Worm (Caenorhabditis elegans) whole organism, L1 larva: Measurements from ENCODE around the gene emb-5.

Experiments used
- C04F5.9 ChIP-seq: sonication (generic microtip); optimal IDR thresholded peaks from 2 replicates; lab custom pipeline; 2016; ENCODE audit warnings: missing genetic modification characterization, missing compliant biosample characterization
- C16A3.4 ChIP-seq: fragments of 150-350 bp; optimal IDR thresholded peaks from 2 replicates; lab custom pipeline; 2014; ENCODE audit warnings: missing biosample characterization, missing genetic modification characterization
- aha-1 ChIP-seq: fragments of 150-350 bp; optimal IDR thresholded peaks from 2 replicates; lab custom pipeline; 2014; ENCODE audit warnings: missing biosample characterization, missing genetic modification characterization
- aly-2 ChIP-seq: fragments of 150-350 bp; optimal IDR thresholded peaks from 2 replicates; lab custom pipeline; 2014; ENCODE audit warnings: missing biosample characterization, missing genetic modification characterization
- ceh-63 ChIP-seq: fragments of 200-800 bp; sonication (Bioruptor generic); optimal IDR thresholded peaks from 2 replicates; lab custom pipeline; 2018; ENCODE audit warnings: mild to moderate bottlenecking, missing genetic modification characterization, missing compliant biosample characterization
- ceh-8 ChIP-seq: fragments of 200-800 bp; sonication (Bioruptor generic); optimal IDR thresholded peaks from 2 replicates; lab custom pipeline; 2018; ENCODE audit warnings: mild to moderate bottlenecking, missing genetic modification characterization, moderate library complexity, missing compliant biosample characterization
- ceh-82 ChIP-seq, 3 experiments: fragments of 150-350 bp in 1 of 3; sonication (generic microtip) in 2 of 3; optimal IDR thresholded peaks; 2 replicates each; lab custom pipeline; 2014 to 2017; ENCODE audit warnings: missing biosample characterization in 3 of 3, missing genetic modification characterization in 3 of 3
- ceh-88 ChIP-seq: fragments of 200-800 bp; sonication (Bioruptor generic); IDR thresholded peaks from 2 replicates; pipeline ENCODE4 v1.3.6; 2022; ENCODE audit warnings: missing genetic modification characterization, missing compliant biosample characterization
- ceh-90 ChIP-seq: sonication (generic microtip); optimal IDR thresholded peaks from 2 replicates; lab custom pipeline; 2016; ENCODE audit warnings: missing genetic modification characterization, missing compliant biosample characterization
- ces-1 ChIP-seq: fragments of 150-350 bp; optimal IDR thresholded peaks from 2 replicates; lab custom pipeline; 2014; ENCODE audit warnings: missing biosample characterization, missing genetic modification reagents, missing genetic modification characterization
- dpl-1 ChIP-seq, 3 experiments: fragments of 150-350 bp in 2 of 3; sonication (generic microtip) in 1 of 3; optimal IDR thresholded peaks; 2 replicates each; lab custom pipeline; 2014 to 2017; ENCODE audit warnings: missing biosample characterization in 3 of 3, missing genetic modification characterization in 3 of 3, missing genetic modification reagents in 3 of 3
- efl-1 ChIP-seq, 4 experiments: fragments of 150-350 bp; optimal IDR thresholded peaks in 3 of 4; peaks in 1 of 4; 1 replicate in 1 of 4; 2 replicates in 3 of 4; lab custom pipeline; 2014; ENCODE audit warnings: missing biosample characterization in 2 of 4, missing genetic modification characterization in 2 of 4, missing genetic modification reagents in 2 of 4
- efl-3 ChIP-seq: fragments of 200-800 bp; sonication (Bioruptor generic); optimal IDR thresholded peaks from 2 replicates; lab custom pipeline; 2018; ENCODE audit warnings: mild to moderate bottlenecking, missing genetic modification characterization, missing compliant biosample characterization
- egl-13 ChIP-seq: sonication (generic microtip); optimal IDR thresholded peaks from 2 replicates; lab custom pipeline; 2016; ENCODE audit warnings: missing genotype, missing genetic modification reagents, missing genetic modification characterization, missing compliant biosample characterization
- elt-3 ChIP-seq, 6 experiments: fragments of 150-350 bp in 1 of 6; sonication (generic microtip); optimal IDR thresholded peaks; 2 replicates each; lab custom pipeline; 2017 to 2018; ENCODE audit warnings: missing biosample characterization in 6 of 6, missing genetic modification characterization in 6 of 6, inconsistent platforms in 1 of 6
- ets-5 ChIP-seq: fragments of 200-800 bp; sonication (Bioruptor generic); IDR thresholded peaks from 2 replicates; pipeline ENCODE4 v1.3.6; 2022; ENCODE audit warnings: missing genetic modification characterization, missing compliant biosample characterization
- fkh-4 ChIP-seq: sonication (generic microtip); optimal IDR thresholded peaks from 2 replicates; lab custom pipeline; 2016; ENCODE audit warnings: missing compliant biosample characterization, missing genetic modification characterization, borderline replicate concordance
- fkh-8 ChIP-seq: sonication (generic microtip); optimal IDR thresholded peaks from 2 replicates; lab custom pipeline; 2016; ENCODE audit warnings: mild to moderate bottlenecking, missing genetic modification characterization, missing compliant biosample characterization
- fos-1 ChIP-seq: fragments of 150-350 bp; optimal IDR thresholded peaks from 2 replicates; lab custom pipeline; 2014; ENCODE audit warnings: missing biosample characterization, missing genetic modification characterization
- grh-1 ChIP-seq: fragments of 200-800 bp; sonication (Bioruptor generic); IDR thresholded peaks from 2 replicates; pipeline ENCODE4 v1.3.6; 2022; ENCODE audit warnings: missing genetic modification reagents, missing genetic modification characterization, missing compliant biosample characterization
- hlh-17 ChIP-seq: fragments of 200-800 bp; sonication (Bioruptor generic); optimal IDR thresholded peaks from 2 replicates; lab custom pipeline; 2018; ENCODE audit warnings: missing genetic modification characterization, mild to moderate bottlenecking, missing compliant biosample characterization, moderate library complexity, borderline replicate concordance
- hlh-4 ChIP-seq: sonication (generic microtip); optimal IDR thresholded peaks from 2 replicates; lab custom pipeline; 2016; ENCODE audit warnings: mild to moderate bottlenecking, missing genetic modification characterization, missing compliant biosample characterization
- hpl-2 ChIP-seq: fragments of 150-350 bp; optimal IDR thresholded peaks from 2 replicates; lab custom pipeline; 2014; ENCODE audit warnings: missing biosample characterization, missing genetic modification reagents, missing genetic modification characterization
- irx-1 ChIP-seq: sonication (generic microtip); optimal IDR thresholded peaks from 2 replicates; lab custom pipeline; 2016; ENCODE audit warnings: missing genetic modification characterization, missing compliant biosample characterization
- isw-1 ChIP-seq: fragments of 200-800 bp; sonication (Bioruptor generic); IDR thresholded peaks from 2 replicates; pipeline ENCODE4 v1.3.6; 2022; ENCODE audit warnings: missing genetic modification characterization, missing compliant biosample characterization
- lin-13 ChIP-seq: fragments of 150-350 bp; optimal IDR thresholded peaks from 2 replicates; lab custom pipeline; 2014; ENCODE audit warnings: missing biosample characterization, missing genetic modification reagents, missing genetic modification characterization
- lin-14 ChIP-seq: fragments of 200-800 bp; sonication (Bioruptor generic); optimal IDR thresholded peaks from 2 replicates; lab custom pipeline; 2018; ENCODE audit warnings: mild to moderate bottlenecking, missing genetic modification characterization, moderate library complexity, missing compliant biosample characterization
- lin-15B ChIP-seq: fragments of 150-350 bp; sonication (generic microtip); optimal IDR thresholded peaks from 3 replicates; lab custom pipeline; 2014; ENCODE audit warnings: missing biosample characterization, missing genetic modification characterization
- lin-35 ChIP-seq, 2 experiments: fragments of 150-350 bp; optimal IDR thresholded peaks; 2 replicates each; lab custom pipeline; 2014; ENCODE audit warnings: missing biosample characterization in 2 of 2, missing genetic modification characterization in 2 of 2, missing genetic modification reagents in 2 of 2
- mef-2 ChIP-seq: fragments of 150-350 bp; optimal IDR thresholded peaks from 2 replicates; lab custom pipeline; 2014; ENCODE audit warnings: missing biosample characterization, missing genetic modification characterization
- mep-1 ChIP-seq: fragments of 150-350 bp; optimal IDR thresholded peaks from 2 replicates; lab custom pipeline; 2014; ENCODE audit warnings: missing biosample characterization, missing genetic modification characterization
- nhr-11 ChIP-seq: fragments of 150-350 bp; optimal IDR thresholded peaks from 2 replicates; lab custom pipeline; 2014; ENCODE audit warnings: missing biosample characterization, missing genetic modification characterization
- nhr-19 ChIP-seq: fragments of 200-800 bp; sonication (Bioruptor generic); conservative IDR thresholded peaks from 2 replicates; pipeline ENCODE4 v1.3.6; 2022; ENCODE audit warnings: missing genetic modification characterization, missing compliant biosample characterization
- nhr-237 ChIP-seq: fragments of 150-350 bp; optimal IDR thresholded peaks from 2 replicates; lab custom pipeline; 2014; ENCODE audit warnings: missing biosample characterization, missing genetic modification characterization
- nhr-71 ChIP-seq: sonication (generic microtip); optimal IDR thresholded peaks from 2 replicates; lab custom pipeline; 2016; ENCODE audit warnings: mild to moderate bottlenecking, missing genetic modification characterization, moderate library complexity, missing compliant biosample characterization
- nhr-76 ChIP-seq: sonication (generic microtip); optimal IDR thresholded peaks from 2 replicates; lab custom pipeline; 2017; ENCODE audit warnings: missing biosample characterization, missing genetic modification characterization
- nhr-84 ChIP-seq: sonication (generic microtip); optimal IDR thresholded peaks from 2 replicates; lab custom pipeline; 2017; ENCODE audit warnings: missing biosample characterization, missing genetic modification characterization
- nhr-90 ChIP-seq: sonication (generic microtip); optimal IDR thresholded peaks from 2 replicates; lab custom pipeline; 2016; ENCODE audit warnings: mild to moderate bottlenecking, missing genetic modification characterization, missing compliant biosample characterization; ENCODE audit not compliant: poor library complexity
- pax-3 ChIP-seq: fragments of 200-800 bp; sonication (Bioruptor generic); optimal IDR thresholded peaks from 2 replicates; lab custom pipeline; 2018; ENCODE audit warnings: mild to moderate bottlenecking, missing genetic modification characterization, moderate library complexity, missing compliant biosample characterization
- pqm-1 ChIP-seq: sonication (generic microtip); optimal IDR thresholded peaks from 3 replicates; lab custom pipeline; 2017; ENCODE audit warnings: missing biosample characterization, missing genetic modification characterization
- rnt-1 ChIP-seq: sonication (generic microtip); optimal IDR thresholded peaks from 2 replicates; lab custom pipeline; 2016; ENCODE audit warnings: mild to moderate bottlenecking, missing genetic modification characterization, moderate library complexity, missing compliant biosample characterization
- snpc-4 ChIP-seq: fragments of 150-350 bp; optimal IDR thresholded peaks from 2 replicates; lab custom pipeline; 2014; ENCODE audit warnings: missing biosample characterization, missing genetic modification characterization
- tbx-2 ChIP-seq: sonication (generic microtip); optimal IDR thresholded peaks from 2 replicates; lab custom pipeline; 2016; ENCODE audit warnings: missing genetic modification characterization, missing compliant biosample characterization
- tlp-1 ChIP-seq: fragments of 150-350 bp; optimal IDR thresholded peaks from 2 replicates; lab custom pipeline; 2014; ENCODE audit warnings: missing biosample characterization, missing genetic modification characterization
- unc-130 ChIP-seq: fragments of 150-350 bp; optimal IDR thresholded peaks from 2 replicates; lab custom pipeline; 2017; ENCODE audit warnings: missing biosample characterization, missing genetic modification characterization, inconsistent platforms
- unc-30 ChIP-seq: sonication (generic microtip); optimal IDR thresholded peaks from 2 replicates; lab custom pipeline; 2017; ENCODE audit warnings: missing biosample characterization, missing genetic modification characterization
- unc-62 ChIP-seq: fragments of 150-350 bp; optimal IDR thresholded peaks from 2 replicates; lab custom pipeline; 2014; ENCODE audit warnings: missing biosample characterization, missing genetic modification reagents, missing genetic modification characterization
- vab-15 ChIP-seq: sonication (generic microtip); optimal IDR thresholded peaks from 2 replicates; lab custom pipeline; 2017; ENCODE audit warnings: missing genotype, mild to moderate bottlenecking, missing genetic modification characterization, missing compliant biosample characterization
- zag-1 ChIP-seq: fragments of 150-350 bp; optimal IDR thresholded peaks from 2 replicates; lab custom pipeline; 2014; ENCODE audit warnings: missing biosample characterization, missing genetic modification characterization
- ztf-11 ChIP-seq, 2 experiments: sonication (generic microtip); optimal IDR thresholded peaks; 2 replicates each; lab custom pipeline; 2016 to 2017; ENCODE audit warnings: missing genetic modification characterization in 2 of 2, missing biosample characterization in 1 of 2, missing compliant biosample characterization in 1 of 2

Gene emb-5

DNA sequence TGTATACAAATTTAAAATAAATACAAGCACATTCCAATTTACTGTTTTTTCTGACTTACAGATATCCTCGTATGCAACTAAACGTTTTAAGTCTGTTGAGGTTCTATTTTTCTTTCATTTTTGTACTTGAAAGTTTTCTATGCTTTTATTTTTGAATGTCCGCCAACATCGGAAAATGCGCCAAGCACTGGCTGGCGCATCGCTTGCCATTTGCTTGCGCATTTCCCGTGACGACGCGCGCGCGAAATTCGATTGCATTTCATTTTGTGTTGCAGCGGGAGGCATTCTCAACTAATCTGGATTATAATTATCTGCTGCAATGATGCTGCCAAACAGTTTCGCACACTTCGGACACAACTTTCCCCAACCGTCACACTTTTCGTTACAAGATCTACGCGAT lies 36.5 kb upstream of the emb-5 start, which contains the start of gene fbxl-2 (continued):
- TF ChIP-seq unc-30 (tag; lab: Kevin White, UChicago) (no peak), nhr-76 (tag; lab: Kevin White, UChicago) (peak; percentile 18), aha-1 (tag; lab: Kevin White, UChicago) (peak; percentile 47), rnt-1 (tag; lab: Kevin White, UChicago) (peak; percentile 99), mef-2 (peak; percentile 82), hpl-2 (GFP tag; lab: Kevin White, UChicago) (peak; percentile 30), pax-3 (tag; lab: Kevin White, UChicago) (peak; percentile 91), efl-3 (peak; percentile 33), elt-3 (tag; optimal IDR thresholded peaks at IDR 0.05; lab: Kevin White, UChicago) (peak in 5 of 6 experiments; percentile 55 to 96 (median 88)), C16A3.4 (tag; lab: Kevin White, UChicago) (peak; percentile 97), C04F5.9 (tag; lab: Kevin White, UChicago) (peak; percentile 99), isw-1 (GFP tag; lab: Robert Waterston, UW) (peak; percentile 97), nhr-90 (tag; lab: Kevin White, UChicago) (peak; percentile 95), irx-1 (peak; percentile 93), fkh-8 (tag; lab: Kevin White, UChicago) (peak; percentile 96), unc-130 (tag; lab: Kevin White, UChicago) (peak; percentile 95), dpl-1 (GFP tag; optimal IDR thresholded peaks at IDR 0.05; lab: Kevin White, UChicago) (peak; percentile 99 to 100 (median 100)), pqm-1 (tag; lab: Kevin White, UChicago) (no peak), nhr-71 (tag; lab: Kevin White, UChicago) (peak; percentile 98), snpc-4 (tag; lab: Kevin White, UChicago) (peak; percentile 83), fos-1 (tag; lab: Kevin White, UChicago) (peak; percentile 87), ztf-11 (tag; optimal IDR thresholded peaks at IDR 0.05; lab: Kevin White, UChicago) (peak in 1 of 2 experiments; percentile 88), nhr-19 (peak; percentile 98), lin-15B (tag; lab: Kevin White, UChicago) (peak; percentile 98), hlh-4 (tag; lab: Kevin White, UChicago) (no peak), tbx-2 (tag; lab: Kevin White, UChicago) (peak; percentile 97), egl-13 (tag; lab: Kevin White, UChicago) (peak; percentile 89), ces-1 (GFP tag; lab: Kevin White, UChicago) (no peak), efl-1 (optimal IDR thresholded peaks at IDR 0.05; lab: Kevin White, UChicago) (peak; percentile 92 to 100), efl-1 (GFP tag; optimal IDR thresholded peaks at IDR 0.05 in 1 of 2; lab: Kevin White, UChicago) (peak; percentile 99 to 100), fkh-4 (tag; lab: Kevin White, UChicago) (peak; percentile 73), unc-62 (GFP tag; lab: Kevin White, UChicago) (peak; percentile 56), lin-14 (GFP tag; lab: Kevin White, UChicago) (peak; percentile 94), lin-35 (GFP tag; optimal IDR thresholded peaks at IDR 0.05; lab: Kevin White, UChicago) (peak; percentile 99 to 100), nhr-84 (tag; lab: Kevin White, UChicago) (no peak), ceh-8 (GFP tag; lab: Kevin White, UChicago) (peak; percentile 94), mep-1 (tag; lab: Kevin White, UChicago) (peak; percentile 97), grh-1 (peak; percentile 94), ceh-90 (peak; percentile 41), zag-1 (tag; lab: Kevin White, UChicago) (no peak), ceh-88 (peak; percentile 83), nhr-237 (tag; lab: Kevin White, UChicago) (peak; percentile 90), ceh-82 (tag; optimal IDR thresholded peaks at IDR 0.05; lab: Kevin White, UChicago) (peak; percentile 97 to 99 (median 98)), ceh-63 (GFP tag; lab: Kevin White, UChicago) (peak; percentile 44), tlp-1 (no peak), hlh-17 (GFP tag; lab: Kevin White, UChicago) (no peak), lin-13 (GFP tag; lab: Kevin White, UChicago) (peak; percentile 96), vab-15 (tag; lab: Kevin White, UChicago) (no peak), aly-2 (peak; percentile 83), nhr-11 (tag; lab: Kevin White, UChicago) (peak; percentile 85), ets-5 (no peak)
